Worm (Caenorhabditis elegans): Measurements from ENCODE around the gene C06E1.9.

C06E1.9 gene

DNA sequence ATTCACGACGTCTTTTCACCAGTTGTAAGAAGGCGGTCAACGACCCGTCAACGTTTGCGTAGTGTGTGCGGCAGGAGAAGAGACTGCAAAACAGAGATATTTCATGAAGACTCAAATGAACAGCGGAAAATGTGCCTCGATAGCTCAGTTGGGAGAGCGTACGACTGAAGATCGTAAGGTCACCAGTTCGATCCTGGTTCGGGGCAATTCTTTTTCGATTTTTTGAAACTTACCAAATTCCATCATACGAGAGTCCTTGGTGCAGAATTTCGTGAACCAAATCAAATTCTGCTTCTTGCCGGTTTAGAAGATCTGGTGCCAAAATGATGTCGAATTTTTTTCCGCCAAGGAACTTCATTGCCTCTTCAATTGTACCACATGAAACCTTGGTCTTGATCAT, 43.3 kb upstream of the C06E1.9 start:
- TF ChIP-seq sox-4 (tag; optimal IDR thresholded peaks at IDR 0.05) (no peak), lin-13 (GFP tag; optimal IDR thresholded peaks at IDR 0.05) (peak; percentile 12), fkh-4 (tag; optimal IDR thresholded peaks at IDR 0.05; ENCODE audit: borderline replicate concordance) (no peak), unc-62 (GFP tag; optimal IDR thresholded peaks at IDR 0.05) (no peak), nhr-90 (tag; optimal IDR thresholded peaks at IDR 0.05; ENCODE audit: poor library complexity) (no peak), lin-35 (GFP tag; optimal IDR thresholded peaks at IDR 0.05) (peak; percentile 27 to 62), nhr-28 (tag; optimal IDR thresholded peaks at IDR 0.05) (no peak), pqm-1 (tag; optimal IDR thresholded peaks at IDR 0.05) (no peak), nhr-19 (GFP tag; conservative IDR thresholded peaks at IDR 0.05) (no peak), nhr-47 (tag; optimal IDR thresholded peaks at IDR 0.05) (peak; percentile 38), unc-98 (GFP tag; IDR thresholded peaks at IDR 0.05) (no peak), pax-3 (tag; optimal IDR thresholded peaks at IDR 0.05) (no peak), nhr-71 (tag; optimal IDR thresholded peaks at IDR 0.05) (peak; percentile 54), elt-3 (tag; optimal IDR thresholded peaks at IDR 0.05) (no peak), hpl-2 (GFP tag; optimal IDR thresholded peaks at IDR 0.05) (no peak), fkh-10 (GFP tag; optimal IDR thresholded peaks at IDR 0.05) (no peak), dpl-1 (GFP tag; optimal IDR thresholded peaks at IDR 0.05) (peak in 2 of 3 experiments; percentile 12 to 23), nhr-85 (tag) (peak; percentile 80), lin-15B (tag; optimal IDR thresholded peaks at IDR 0.05) (no peak), efl-1 (optimal IDR thresholded peaks at IDR 0.05) (peak; percentile 14 to 38), efl-1 (GFP tag; optimal IDR thresholded peaks at IDR 0.05 in 1 of 2) (peak; percentile 7 to 8), rnt-1 (tag; optimal IDR thresholded peaks at IDR 0.05) (peak; percentile 42), lsy-2 (tag; optimal IDR thresholded peaks at IDR 0.05) (peak; percentile 23 to 45), hlh-17 (GFP tag; optimal IDR thresholded peaks at IDR 0.05; ENCODE audit: borderline replicate concordance) (no peak), vab-15 (tag; optimal IDR thresholded peaks at IDR 0.05) (no peak), xbp-1 (tag; optimal IDR thresholded peaks at IDR 0.05) (peak; percentile 12), ets-5 (GFP tag; IDR thresholded peaks at IDR 0.05) (no peak), mdl-1 (tag; optimal IDR thresholded peaks at IDR 0.05) (peak in 1 of 2 experiments; percentile 4), ceh-88 (GFP tag; IDR thresholded peaks at IDR 0.05) (no peak), ceh-82 (tag; optimal IDR thresholded peaks at IDR 0.05) (no peak), ceh-90 (tag; optimal IDR thresholded peaks at IDR 0.05) (no peak), pag-3 (tag; optimal IDR thresholded peaks at IDR 0.05; ENCODE audit: borderline replicate concordance, insufficient read depth) (no peak), blmp-1 (tag; optimal IDR thresholded peaks at IDR 0.05) (no peak), nhr-77 (tag; optimal IDR thresholded peaks at IDR 0.05) (no peak), jun-1 (tag; optimal IDR thresholded peaks at IDR 0.05) (no peak), lin-39 (tag; optimal IDR thresholded peaks at IDR 0.05) (no peak), swsn-7 (tag; optimal IDR thresholded peaks at IDR 0.05) (peak; percentile 31), lir-3 (tag; optimal IDR thresholded peaks at IDR 0.05; ENCODE audit: poor library complexity) (no peak), ama-1 (optimal IDR thresholded peaks at IDR 0.05) (peak; percentile 1), fkh-8 (tag; optimal IDR thresholded peaks at IDR 0.05) (no peak), aly-2 (tag; optimal IDR thresholded peaks at IDR 0.05) (peak; percentile 2), grh-1 (GFP tag; IDR thresholded peaks at IDR 0.05) (no peak; the same call in 1 of the 2 replicates), hlh-4 (tag; optimal IDR thresholded peaks at IDR 0.05) (no peak), snu-23 (GFP tag; optimal IDR thresholded peaks at IDR 0.05) (peak; percentile 46), nhr-20 (tag; optimal IDR thresholded peaks at IDR 0.05) (peak; percentile 34), unc-86 (tag; optimal IDR thresholded peaks at IDR 0.05) (no peak), ces-1 (GFP tag; optimal IDR thresholded peaks at IDR 0.05) (no peak), C16A3.4 (tag; optimal IDR thresholded peaks at IDR 0.05) (peak; percentile 23), lin-14 (GFP tag; optimal IDR thresholded peaks at IDR 0.05) (peak; percentile 36), dsc-1 (tag; optimal IDR thresholded peaks at IDR 0.05) (peak; percentile 39)

Measured in whole organism, L1 larva.